Fruit fly (Drosophila melanogaster): ENCODE results near the gene Prp40.

Gene Prp40

dm6 chr2L:3041918-3042615, 19.0 kb downstream of the Prp40 start, which contains the start of gene CG17261 (continued):
- TF ChIP-seq mam (GFP tag; optimal IDR thresholded peaks at IDR 0.05) (peak; percentile 59), CG9932 (GFP tag; IDR thresholded peaks at IDR 0.05) (peak; percentile 63), CG34376 (GFP tag; optimal IDR thresholded peaks at IDR 0.05) (peak; percentile 99), CG13775 (GFP tag; optimal IDR thresholded peaks at IDR 0.05) (no peak), CG18262 (tag; optimal IDR thresholded peaks at IDR 0.05) (peak; percentile 4), CG8281 (tag; optimal IDR thresholded peaks at IDR 0.05) (no peak), CG10147 (GFP tag; optimal IDR thresholded peaks at IDR 0.05) (no peak), cad (GFP tag; optimal IDR thresholded peaks at IDR 0.05) (no peak), hth (optimal IDR thresholded peaks at IDR 0.05) (no peak), GATAe (GFP tag; conservative IDR thresholded peaks at IDR 0.05) (no peak), CG2712 (tag; optimal IDR thresholded peaks at IDR 0.05) (no peak), Dref (GFP tag; IDR thresholded peaks at IDR 0.05) (no peak), HLH54F (GFP tag; optimal IDR thresholded peaks at IDR 0.05) (peak; percentile 37), az2 (GFP tag; optimal IDR thresholded peaks at IDR 0.05) (peak; percentile 33), Trl (optimal IDR thresholded peaks at IDR 0.05) (no peak), Trl (GFP tag; optimal IDR thresholded peaks at IDR 0.05) (peak; percentile 37), lola (GFP tag; optimal IDR thresholded peaks at IDR 0.05) (no peak), CG15269 (tag; optimal IDR thresholded peaks at IDR 0.05) (peak; percentile 55), Ssrp (tag; optimal IDR thresholded peaks at IDR 0.05) (no peak), CG18764 (GFP tag; optimal IDR thresholded peaks at IDR 0.05) (no peak), tll (GFP tag; optimal IDR thresholded peaks at IDR 0.05) (no peak), kay (GFP tag; optimal IDR thresholded peaks at IDR 0.05) (peak; percentile 22), chn (GFP tag; optimal IDR thresholded peaks at IDR 0.05) (no peak), crc (GFP tag; optimal IDR thresholded peaks at IDR 0.05) (no peak), dpn (GFP tag; optimal IDR thresholded peaks at IDR 0.05) (peak; percentile 31 to 35), Sox100B (GFP tag; optimal IDR thresholded peaks at IDR 0.05) (no peak), CG17186 (GFP tag; optimal IDR thresholded peaks at IDR 0.05) (no peak), CG1602 (GFP tag; optimal IDR thresholded peaks at IDR 0.05) (no peak), Doc2 (GFP tag; IDR thresholded peaks at IDR 0.05) (no peak), bbx (GFP tag; IDR thresholded peaks at IDR 0.05; ENCODE audit: partially characterized antibody) (no peak), CG13894 (tag; optimal IDR thresholded peaks at IDR 0.05) (peak; percentile 16), Dip3 (GFP tag; optimal IDR thresholded peaks at IDR 0.05) (peak; percentile 41), aop (GFP tag; IDR thresholded peaks at IDR 0.05) (no peak), CkIIα-i1 (GFP tag; IDR thresholded peaks at IDR 0.05) (no peak), CG10209 (GFP tag; optimal IDR thresholded peaks at IDR 0.05) (peak; percentile 12), E2f1 (GFP tag; IDR thresholded peaks at IDR 0.05) (no peak), Gug (GFP tag; IDR thresholded peaks at IDR 0.05) (peak; percentile 22; the same call in 1 of the 4 replicates), Dfd (GFP tag; optimal IDR thresholded peaks at IDR 0.05) (no peak), dysf (GFP tag; IDR thresholded peaks at IDR 0.05) (peak; percentile 57; the same call in 2 of the 3 replicates), seq (GFP tag; IDR thresholded peaks at IDR 0.05) (peak; percentile 52; the same call in 1 of the 2 replicates), CG13424 (tag; optimal IDR thresholded peaks at IDR 0.05) (peak; percentile 4), MESR4 (GFP tag; optimal IDR thresholded peaks at IDR 0.05) (no peak), peb (GFP tag; IDR thresholded peaks at IDR 0.05) (no peak), Deaf1 (tag; optimal IDR thresholded peaks at IDR 0.05) (peak; percentile 70)
